Fruit fly (Drosophila melanogaster) whole organism, embryonic: ENCODE measurements around the gene Hrd3.

Source experiments
- Abd-B ChIP-seq: fragments of 200-800 bp; sonication (Bioruptor generic); optimal IDR thresholded peaks from 2 replicates; lab custom pipeline; 2018; ENCODE audit warnings: missing biosample characterization, mild to moderate bottlenecking, missing genetic modification characterization, moderate library complexity
- Ada2b ChIP-seq: fragments of 200-800 bp; sonication (Bioruptor generic); IDR thresholded peaks from 2 replicates; pipeline ENCODE4 v1.3.6; 2022; ENCODE audit warnings: missing biosample characterization, missing genetic modification characterization
- Bgb ChIP-seq: fragments of 200-800 bp; sonication (Bioruptor generic); IDR thresholded peaks from 2 replicates; pipeline ENCODE4 v1.3.6; 2022; ENCODE audit warnings: missing biosample characterization, missing genetic modification characterization; ENCODE audit not compliant: partially characterized antibody
- Blimp-1 ChIP-seq: fragments of 200-800 bp; sonication (Bioruptor generic); optimal IDR thresholded peaks from 3 replicates; lab custom pipeline; 2018; ENCODE audit warnings: missing biosample characterization, missing genetic modification characterization, mild to moderate bottlenecking, moderate library complexity, missing genetic modification reagents
- CG10274 ChIP-seq: fragments of 200-800 bp; sonication (Bioruptor generic); optimal IDR thresholded peaks from 3 replicates; lab custom pipeline; 2017; ENCODE audit warnings: missing biosample characterization, mild to moderate bottlenecking, missing genetic modification characterization
- CG1233 ChIP-seq: fragments of 200-800 bp; sonication (Bioruptor generic); optimal IDR thresholded peaks from 4 replicates; lab custom pipeline; 2018; ENCODE audit warnings: missing biosample characterization, mild to moderate bottlenecking, missing genetic modification characterization
- CG12391 ChIP-seq: fragments of 200-800 bp; sonication (Bioruptor generic); optimal IDR thresholded peaks from 3 replicates; lab custom pipeline; 2018; ENCODE audit warnings: missing biosample characterization, mild to moderate bottlenecking, missing genetic modification characterization, moderate library complexity
- CG14050 ChIP-seq: fragments of 200-800 bp; sonication (Bioruptor generic); IDR thresholded peaks from 3 replicates; pipeline ENCODE4 v1.3.6; 2022; ENCODE audit warnings: missing biosample characterization, missing genetic modification characterization
- CG14667 ChIP-seq: fragments of 200-800 bp; sonication (Bioruptor generic); IDR thresholded peaks from 2 replicates; pipeline ENCODE4 v1.3.6; 2022; ENCODE audit warnings: missing biosample characterization, missing genetic modification characterization
- CG14965 ChIP-seq: fragments of 200-800 bp; sonication (Bioruptor generic); optimal IDR thresholded peaks from 2 replicates; lab custom pipeline; 2016; ENCODE audit warnings: missing biosample characterization, missing genetic modification characterization, borderline replicate concordance
- CG16813 ChIP-seq: fragments of 200-800 bp; sonication (Bioruptor generic); IDR thresholded peaks from 3 replicates; pipeline ENCODE4 v1.3.6; 2022; ENCODE audit warnings: missing biosample characterization, missing genetic modification characterization; ENCODE audit not compliant: partially characterized antibody
- CG17568 ChIP-seq: fragments of 200-800 bp; sonication (Bioruptor generic); optimal IDR thresholded peaks from 2 replicates; lab custom pipeline; 2018; ENCODE audit warnings: missing biosample characterization, mild to moderate bottlenecking, missing genetic modification characterization, moderate library complexity
- CG18619 ChIP-seq: fragments of 200-800 bp; sonication (Bioruptor generic); optimal IDR thresholded peaks from 3 replicates; lab custom pipeline; 2017; ENCODE audit warnings: missing biosample characterization, mild to moderate bottlenecking, missing genetic modification characterization
- CG30020 ChIP-seq: fragments of 200-800 bp; optimal IDR thresholded peaks from 2 replicates; lab custom pipeline; 2019; ENCODE audit warnings: missing biosample characterization, mild to moderate bottlenecking, missing genetic modification characterization, moderate library complexity
- CG30403 ChIP-seq: fragments of 200-800 bp; sonication (Bioruptor generic); optimal IDR thresholded peaks from 3 replicates; lab custom pipeline; 2016; ENCODE audit warnings: missing biosample characterization, missing genetic modification characterization
- CG32532 ChIP-seq: fragments of 200-800 bp; sonication (Bioruptor generic); IDR thresholded peaks from 2 replicates; pipeline ENCODE4 v1.3.6; 2022; ENCODE audit warnings: missing biosample characterization, missing genetic modification characterization
- CG32767 ChIP-seq: fragments of 200-800 bp; sonication (Bioruptor generic); IDR thresholded peaks from 2 replicates; pipeline ENCODE4 v1.3.6; 2022; ENCODE audit warnings: missing biosample characterization, missing genetic modification characterization
- CG32772 ChIP-seq: fragments of 200-800 bp; sonication (Bioruptor generic); IDR thresholded peaks from 2 replicates; pipeline ENCODE4 v1.3.6; 2022; ENCODE audit warnings: missing biosample characterization, missing genetic modification characterization
- CG5180 ChIP-seq: fragments of 200-800 bp; sonication (Bioruptor generic); optimal IDR thresholded peaks from 3 replicates; lab custom pipeline; 2017; ENCODE audit warnings: missing biosample characterization, missing genetic modification characterization, mild to moderate bottlenecking, moderate library complexity, missing genetic modification reagents
- CG8281 ChIP-seq: fragments of 200-800 bp; sonication (Bioruptor generic); optimal IDR thresholded peaks from 2 replicates; lab custom pipeline; 2018; ENCODE audit warnings: missing biosample characterization, mild to moderate bottlenecking, missing genetic modification characterization, moderate library complexity
- CG9727 ChIP-seq: fragments of 200-800 bp; sonication (Bioruptor generic); optimal IDR thresholded peaks from 3 replicates; lab custom pipeline; 2017; ENCODE audit warnings: missing biosample characterization, mild to moderate bottlenecking, missing genetic modification characterization
- CoRest ChIP-seq: fragments of 200-800 bp; sonication (Bioruptor generic); optimal IDR thresholded peaks from 3 replicates; lab custom pipeline; 2018; ENCODE audit warnings: missing biosample characterization, mild to moderate bottlenecking, missing genetic modification characterization, moderate library complexity
- Dll ChIP-seq: fragments of 200-800 bp; sonication (Bioruptor generic); IDR thresholded peaks from 4 replicates; pipeline ENCODE4 v1.3.6; 2022; ENCODE audit warnings: missing biosample characterization, missing genetic modification characterization; ENCODE audit not compliant: partially characterized antibody
- E2f2 ChIP-seq: fragments of 200-800 bp; sonication (Bioruptor generic); IDR thresholded peaks from 2 replicates; pipeline ENCODE4 v1.3.6; 2022; ENCODE audit warnings: missing biosample characterization, missing genetic modification characterization
- H15 ChIP-seq: fragments of 200-800 bp; sonication (Bioruptor generic); IDR thresholded peaks from 3 replicates; pipeline ENCODE4 v1.3.6; 2022; ENCODE audit warnings: missing biosample characterization, missing genetic modification characterization
- Kr ChIP-seq: fragments of 200-800 bp; sonication (Bioruptor generic); optimal IDR thresholded peaks from 2 replicates; lab custom pipeline; 2017; ENCODE audit warnings: missing biosample characterization, mild to moderate bottlenecking, missing genetic modification characterization
- Meics ChIP-seq: fragments of 200-800 bp; sonication (Bioruptor generic); optimal IDR thresholded peaks from 2 replicates; lab custom pipeline; 2017; ENCODE audit warnings: missing biosample characterization, mild to moderate bottlenecking, missing genetic modification characterization
- Nf-YC ChIP-seq: fragments of 200-800 bp; optimal IDR thresholded peaks from 3 replicates; lab custom pipeline; 2019; ENCODE audit warnings: missing biosample characterization, mild to moderate bottlenecking, missing genetic modification characterization, moderate library complexity
- TFAM ChIP-seq: fragments of 200-800 bp; sonication (Bioruptor generic); optimal IDR thresholded peaks from 2 replicates; lab custom pipeline; 2017; ENCODE audit warnings: missing biosample characterization, missing genetic modification characterization, inconsistent platforms
- abd-A ChIP-seq: fragments of 200-800 bp; sonication (Bioruptor generic); optimal IDR thresholded peaks from 3 replicates; lab custom pipeline; 2019; ENCODE audit warnings: missing biosample characterization, mild to moderate bottlenecking, missing genetic modification characterization, moderate library complexity
- bcd ChIP-seq: fragments of 200-800 bp; sonication (Bioruptor generic); optimal IDR thresholded peaks from 2 replicates; lab custom pipeline; 2017; ENCODE audit warnings: missing biosample characterization, mild to moderate bottlenecking, missing genetic modification characterization
- chm ChIP-seq: fragments of 200-800 bp; sonication (Bioruptor generic); IDR thresholded peaks from 2 replicates; pipeline ENCODE4 v1.3.6; 2022; ENCODE audit warnings: missing biosample characterization, missing genetic modification characterization
- ci ChIP-seq: fragments of 200-800 bp; sonication (Bioruptor generic); IDR thresholded peaks from 3 replicates; pipeline ENCODE4 v1.3.6; 2022; ENCODE audit warnings: missing biosample characterization, missing genetic modification characterization
- crol ChIP-seq: fragments of 200-800 bp; sonication (Bioruptor generic); IDR thresholded peaks from 2 replicates; pipeline ENCODE4 v1.3.6; 2022; ENCODE audit warnings: missing biosample characterization, missing genetic modification characterization
- en ChIP-seq: fragments of 200-800 bp; sonication (Bioruptor generic); optimal IDR thresholded peaks from 2 replicates; lab custom pipeline; 2016; ENCODE audit warnings: missing biosample characterization, missing genetic modification characterization
- fd3F ChIP-seq: fragments of 200-800 bp; sonication (Bioruptor generic); optimal IDR thresholded peaks from 2 replicates; lab custom pipeline; 2018; ENCODE audit warnings: missing biosample characterization, mild to moderate bottlenecking, missing genetic modification characterization, moderate library complexity
- fu2 ChIP-seq: fragments of 200-800 bp; sonication (Bioruptor generic); optimal IDR thresholded peaks from 2 replicates; lab custom pipeline; 2016; ENCODE audit warnings: missing biosample characterization, missing genetic modification characterization
- grau ChIP-seq: fragments of 200-800 bp; optimal IDR thresholded peaks from 3 replicates; lab custom pipeline; 2019; ENCODE audit warnings: missing biosample characterization, mild to moderate bottlenecking, missing genetic modification characterization, moderate library complexity
- gt ChIP-seq: fragments of 200-800 bp; sonication (Bioruptor generic); IDR thresholded peaks from 2 replicates; pipeline ENCODE4 v1.3.6; 2022; ENCODE audit warnings: missing biosample characterization, missing genetic modification characterization
- hb ChIP-seq: fragments of 200-800 bp; sonication (Bioruptor generic); IDR thresholded peaks from 3 replicates; pipeline ENCODE4 v1.3.6; 2022; ENCODE audit warnings: missing biosample characterization, missing genetic modification characterization; ENCODE audit not compliant: partially characterized antibody
- kay ChIP-seq: fragments of 200-800 bp; sonication (Bioruptor generic); optimal IDR thresholded peaks from 2 replicates; lab custom pipeline; 2016; ENCODE audit warnings: missing biosample characterization, missing genetic modification characterization
- lov ChIP-seq, 2 experiments: fragments of 200-800 bp in 1 of 2; fragments of >200 bp in 1 of 2; sonication (Bioruptor generic) in 1 of 2; IDR thresholded peaks in 1 of 2; optimal IDR thresholded peaks in 1 of 2; 2 replicates in 1 of 2; 3 replicates in 1 of 2; pipeline versions ENCODE4 v1.3.6 to Lab custom; 2017 to 2022; ENCODE audit warnings: missing biosample characterization in 1 of 2, missing genetic modification characterization in 1 of 2
- mam ChIP-seq: fragments of 200-800 bp; sonication (Bioruptor generic); optimal IDR thresholded peaks from 3 replicates; lab custom pipeline; 2016; ENCODE audit warnings: missing biosample characterization, missing genetic modification characterization
- pnt ChIP-seq: fragments of 200-800 bp; sonication (Bioruptor generic); optimal IDR thresholded peaks from 3 replicates; lab custom pipeline; 2016; ENCODE audit warnings: missing biosample characterization, missing genetic modification characterization
- sima ChIP-seq: fragments of 200-800 bp; sonication (Bioruptor generic); optimal IDR thresholded peaks from 2 replicates; lab custom pipeline; 2016; ENCODE audit warnings: missing biosample characterization, missing genetic modification characterization
- sqz ChIP-seq: fragments of 200-800 bp; sonication (Bioruptor generic); optimal IDR thresholded peaks from 3 replicates; lab custom pipeline; 2018; ENCODE audit warnings: missing biosample characterization, mild to moderate bottlenecking, missing genetic modification characterization
- ssp ChIP-seq: fragments of 200-800 bp; sonication (Bioruptor generic); IDR thresholded peaks from 2 replicates; pipeline ENCODE4 v1.3.6; 2022; ENCODE audit warnings: missing biosample characterization, missing genetic modification characterization

Hrd3 gene

dm6 chr3R:23782456-23783402 lies 24.4 kb upstream of the Hrd3 start (continued):
- TF ChIP-seq Nf-YC (tag; lab: Kevin White, UChicago) (peak; percentile 85), CG18619 (GFP tag; lab: Kevin White, UChicago) (peak; percentile 76), CG8281 (tag; lab: Kevin White, UChicago) (peak; percentile 62), Kr (GFP tag; lab: Kevin White, UChicago) (peak; percentile 86), Blimp-1 (GFP tag; lab: Kevin White, UChicago) (peak; percentile 92), CG9727 (peak; percentile 93), kay (GFP tag; lab: Kevin White, UChicago) (peak; percentile 72), pnt (GFP tag; lab: Kevin White, UChicago) (peak; percentile 81), ci (peak; percentile 90), Abd-B (GFP tag; lab: Kevin White, UChicago) (peak; percentile 89), sima (GFP tag; lab: Kevin White, UChicago) (peak; percentile 12), TFAM (GFP tag; lab: Kevin White, UChicago) (peak; percentile 61), fd3F (GFP tag; lab: Kevin White, UChicago) (peak; percentile 17), CG1233 (peak; percentile 85), CG30403 (GFP tag; lab: Kevin White, UChicago) (peak; percentile 92), CG17568 (GFP tag; lab: Kevin White, UChicago) (peak; percentile 73), mam (GFP tag; lab: Kevin White, UChicago) (peak; percentile 52), H15 (GFP tag; lab: Robert Waterston, UW) (peak; percentile 72; the same call in 2 of the 3 replicates), CG32532 (GFP tag; lab: Robert Waterston, UW) (peak; percentile 30), CG32772 (GFP tag; lab: Robert Waterston, UW) (peak; percentile 86), CG14965 (GFP tag; lab: Kevin White, UChicago) (peak; percentile 38), lov (optimal IDR thresholded peaks at IDR 0.05; lab: Kevin White, UChicago) (no peak), lov (GFP tag; IDR thresholded peaks at IDR 0.05; lab: Robert Waterston, UW) (peak; percentile 89), gt (peak; percentile 82), en (GFP tag; lab: Kevin White, UChicago) (peak; percentile 70), chm (GFP tag; lab: Robert Waterston, UW) (peak; percentile 71), fu2 (peak; percentile 26), crol (peak; percentile 77), CG32767 (GFP tag; lab: Robert Waterston, UW) (peak; percentile 66; the same call in 1 of the 2 replicates), CG16813 (GFP tag; lab: Robert Waterston, UW) (no peak), CoRest (tag; lab: Kevin White, UChicago) (peak; percentile 89), Ada2b (GFP tag; lab: Robert Waterston, UW) (peak; percentile 76), Meics (GFP tag; lab: Kevin White, UChicago) (peak; percentile 78), hb (GFP tag; lab: Robert Waterston, UW) (no peak), Bgb (GFP tag; lab: Robert Waterston, UW) (no peak), ssp (GFP tag; lab: Robert Waterston, UW) (peak; percentile 78), CG14667 (GFP tag; lab: Robert Waterston, UW) (peak; percentile 80), CG5180 (GFP tag; lab: Kevin White, UChicago) (peak; percentile 67), E2f2 (GFP tag; lab: Robert Waterston, UW) (peak; percentile 59; the same call in 1 of the 2 replicates), CG30020 (tag; lab: Kevin White, UChicago) (peak; percentile 68), bcd (GFP tag; lab: Kevin White, UChicago) (peak; percentile 85), sqz (GFP tag; lab: Kevin White, UChicago) (peak; percentile 91), CG10274 (GFP tag; lab: Kevin White, UChicago) (peak; percentile 44), CG12391 (tag; lab: Kevin White, UChicago) (peak; percentile 94), Dll (GFP tag; lab: Robert Waterston, UW) (no peak), grau (tag; lab: Kevin White, UChicago) (peak; percentile 86), abd-A (tag; lab: Kevin White, UChicago) (peak; percentile 48), CG14050 (GFP tag; lab: Robert Waterston, UW) (peak; percentile 73)
